Worm (Caenorhabditis elegans) whole organism, L4 larva: Measurements from ENCODE around the gene ugt-66.

ENCODE experiments used
- D1046.2 ChIP-seq: fragments of 200-800 bp; sonication (Bioruptor generic); IDR thresholded peaks from 2 replicates; pipeline ENCODE4 v1.3.6; 2022; ENCODE audit warnings: missing genetic modification characterization, missing compliant biosample characterization
- F37D6.2 ChIP-seq: sonication (generic microtip); optimal IDR thresholded peaks from 2 replicates; lab custom pipeline; 2016; ENCODE audit warnings: mild to moderate bottlenecking, missing genetic modification characterization, missing compliant biosample characterization
- T26A8.4 ChIP-seq: fragments of 200-800 bp; sonication (Bioruptor generic); IDR thresholded peaks from 2 replicates; pipeline ENCODE4 v1.3.6; 2022; ENCODE audit warnings: missing genetic modification characterization, missing compliant biosample characterization
- Y105C5A.15 ChIP-seq: fragments of 200-800 bp; sonication (Bioruptor generic); IDR thresholded peaks from 2 replicates; pipeline ENCODE4 v1.3.6; 2022; ENCODE audit warnings: missing genetic modification characterization, missing compliant biosample characterization
- Y48G9A.11 ChIP-seq: fragments of 200-800 bp; sonication (Bioruptor generic); IDR thresholded peaks from 2 replicates; pipeline ENCODE4 v1.3.6; 2022; ENCODE audit warnings: missing genetic modification reagents, missing genetic modification characterization, missing compliant biosample characterization
- aha-1 ChIP-seq: fragments of 150-350 bp; peaks from one replicate; lab custom pipeline; 2014; ENCODE audit warnings: missing biosample characterization, missing genetic modification characterization
- arid-1 ChIP-seq: fragments of 200-800 bp; sonication (Bioruptor generic); conservative IDR thresholded peaks from 2 replicates; pipeline ENCODE4 v1.3.6; 2022; ENCODE audit warnings: missing genetic modification reagents, missing genetic modification characterization, missing compliant biosample characterization
- attf-4 ChIP-seq: sonication (generic microtip); optimal IDR thresholded peaks from 3 replicates; lab custom pipeline; 2017; ENCODE audit warnings: missing biosample characterization, missing genetic modification characterization
- ceh-28 ChIP-seq: fragments of 150-350 bp; optimal IDR thresholded peaks from 2 replicates; lab custom pipeline; 2014; ENCODE audit warnings: missing biosample characterization, missing genetic modification reagents, missing genetic modification characterization
- dmd-6 ChIP-seq: fragments of 200-800 bp; sonication (Bioruptor generic); IDR thresholded peaks from 2 replicates; pipeline ENCODE4 v1.3.6; 2022; ENCODE audit warnings: missing genetic modification reagents, missing genetic modification characterization, missing compliant biosample characterization
- dmd-8 ChIP-seq: fragments of 200-800 bp; sonication (Bioruptor generic); IDR thresholded peaks from 2 replicates; pipeline ENCODE4 v1.3.6; 2022; ENCODE audit warnings: missing genetic modification characterization, missing compliant biosample characterization
- dve-1 ChIP-seq: sonication (generic microtip); optimal IDR thresholded peaks from 2 replicates; lab custom pipeline; 2017; ENCODE audit warnings: antibody characterized with exemption, mild to moderate bottlenecking, missing genetic modification characterization, missing compliant biosample characterization; ENCODE audit not compliant: insufficient read depth
- egl-27 ChIP-seq: sonication (generic microtip); optimal IDR thresholded peaks from 3 replicates; lab custom pipeline; 2017; ENCODE audit warnings: missing biosample characterization, missing genetic modification reagents, missing genetic modification characterization
- hlh-11 ChIP-seq: fragments of 200-800 bp; sonication (Bioruptor generic); optimal IDR thresholded peaks from 2 replicates; lab custom pipeline; 2018; ENCODE audit warnings: mild to moderate bottlenecking, missing genetic modification characterization, missing compliant biosample characterization
- hlh-30 ChIP-seq: sonication (generic microtip); optimal IDR thresholded peaks from 2 replicates; lab custom pipeline; 2017; ENCODE audit warnings: antibody characterized with exemption, mild to moderate bottlenecking, missing genetic modification characterization, missing compliant biosample characterization; ENCODE audit not compliant: insufficient read depth
- lin-15B ChIP-seq: fragments of 150-350 bp; sonication (generic microtip); optimal IDR thresholded peaks from 3 replicates; lab custom pipeline; 2014; ENCODE audit warnings: missing biosample characterization, missing genetic modification characterization
- lin-38 ChIP-seq: fragments of 200-800 bp; sonication (Bioruptor generic); IDR thresholded peaks from 2 replicates; pipeline ENCODE4 v1.3.6; 2022; ENCODE audit warnings: missing genetic modification reagents, missing genetic modification characterization, missing compliant biosample characterization
- madf-5 ChIP-seq, 2 experiments: fragments of 200-800 bp; sonication (Bioruptor generic); IDR thresholded peaks; 2 replicates each; pipeline ENCODE4 v1.3.6; 2022; ENCODE audit warnings: missing compliant biosample characterization in 2 of 2, missing genetic modification characterization in 2 of 2
- mdl-1 ChIP-seq, 2 experiments: fragments of 150-350 bp in 1 of 2; sonication (generic microtip) in 1 of 2; optimal IDR thresholded peaks; 2 replicates each; lab custom pipeline; 2014 to 2017; ENCODE audit warnings: missing biosample characterization in 2 of 2, missing genetic modification characterization in 2 of 2
- mxl-2 ChIP-seq: fragments of 200-800 bp; sonication (Bioruptor generic); conservative IDR thresholded peaks from 2 replicates; pipeline ENCODE4 v1.3.6; 2022; ENCODE audit warnings: missing genetic modification reagents, missing genetic modification characterization, missing compliant biosample characterization
- mxl-3 ChIP-seq: fragments of 200-800 bp; sonication (Bioruptor generic); optimal IDR thresholded peaks from 2 replicates; lab custom pipeline; 2018; ENCODE audit warnings: mild to moderate bottlenecking, missing genetic modification characterization, missing compliant biosample characterization
- nhr-10 ChIP-seq: fragments of 150-350 bp; optimal IDR thresholded peaks from 2 replicates; lab custom pipeline; 2014; ENCODE audit warnings: missing biosample characterization, missing genetic modification characterization
- nhr-11 ChIP-seq: fragments of 150-350 bp; optimal IDR thresholded peaks from 2 replicates; lab custom pipeline; 2014; ENCODE audit warnings: missing biosample characterization, missing genetic modification characterization
- nhr-237 ChIP-seq: sonication (generic microtip); optimal IDR thresholded peaks from 2 replicates; lab custom pipeline; 2017; ENCODE audit warnings: missing biosample characterization, missing genetic modification characterization
- nhr-25 ChIP-seq: sonication (generic microtip); optimal IDR thresholded peaks from 2 replicates; lab custom pipeline; 2017; ENCODE audit warnings: missing genetic modification characterization, mild to moderate bottlenecking, missing compliant biosample characterization, antibody characterized with exemption, moderate library complexity, borderline replicate concordance; ENCODE audit not compliant: insufficient read depth
- nhr-28 ChIP-seq: fragments of 150-350 bp; optimal IDR thresholded peaks from 2 replicates; lab custom pipeline; 2014; ENCODE audit warnings: missing biosample characterization, missing genetic modification characterization
- nhr-41 ChIP-seq: fragments of 200-800 bp; sonication (Bioruptor generic); IDR thresholded peaks from 2 replicates; pipeline ENCODE4 v1.3.6; 2022; ENCODE audit warnings: missing genetic modification reagents, missing genetic modification characterization, missing compliant biosample characterization
- nhr-48 ChIP-seq: sonication (generic microtip); optimal IDR thresholded peaks from 2 replicates; lab custom pipeline; 2016; ENCODE audit warnings: mild to moderate bottlenecking, missing genetic modification characterization, missing compliant biosample characterization
- sdz-12 ChIP-seq: fragments of 200-800 bp; sonication (Bioruptor generic); optimal IDR thresholded peaks from 2 replicates; lab custom pipeline; 2018; ENCODE audit warnings: mild to moderate bottlenecking, missing genetic modification characterization, missing compliant biosample characterization
- spr-1 ChIP-seq: sonication (generic microtip); optimal IDR thresholded peaks from 2 replicates; lab custom pipeline; 2016; ENCODE audit warnings: mild to moderate bottlenecking, missing genetic modification characterization, missing compliant biosample characterization
- unc-39 ChIP-seq: sonication (generic microtip); optimal IDR thresholded peaks from 2 replicates; lab custom pipeline; 2017; ENCODE audit warnings: missing biosample characterization, missing genetic modification characterization
- unc-62 ChIP-seq, 3 experiments: fragments of 150-350 bp in 1 of 3; sonication (generic microtip); optimal IDR thresholded peaks in 2 of 3; peaks in 1 of 3; 1 replicate in 1 of 3; 2 replicates in 2 of 3; lab custom pipeline; 2014 to 2017; ENCODE audit warnings: missing biosample characterization in 3 of 3, missing genetic modification characterization in 3 of 3, missing genetic modification reagents in 3 of 3, missing genotype in 1 of 3
- vab-7 ChIP-seq: fragments of 200-800 bp; sonication (Bioruptor generic); IDR thresholded peaks from 2 replicates; pipeline ENCODE4 v1.3.6; 2022; ENCODE audit warnings: missing genetic modification reagents, missing genetic modification characterization, missing compliant biosample characterization
- zag-1 ChIP-seq: fragments of 150-350 bp; optimal IDR thresholded peaks from 2 replicates; lab custom pipeline; 2014; ENCODE audit warnings: missing biosample characterization, missing genetic modification characterization
- ztf-11 ChIP-seq: fragments of 150-350 bp; optimal IDR thresholded peaks from 2 replicates; lab custom pipeline; 2014; ENCODE audit warnings: missing biosample characterization, missing genetic modification characterization
- ztf-7 ChIP-seq: fragments of 150-350 bp; optimal IDR thresholded peaks from 2 replicates; lab custom pipeline; 2014; ENCODE audit warnings: missing biosample characterization, missing genetic modification characterization

Gene ugt-66

ce11 chrIII:6230870-6231269 is 36.5 kb upstream of the ugt-66 start, which contains the start of gene esyt-2:
Gene esyt-2 (minus strand): TSS chrIII:6230970.
- no peak for TF ChIP-seq nhr-237 (tag; lab: Kevin White, UChicago)
- TF ChIP-seq unc-62 (GFP tag; optimal IDR thresholded peaks at IDR 0.05 in 1 of 2; lab: Kevin White, UChicago), result peak in 1 of 2 experiments; percentile 47
- no peak for TF ChIP-seq unc-62 (tag; optimal IDR thresholded peaks at IDR 0.05; lab: Kevin White, UChicago)

- TF ChIP-seq Y105C5A.15 (GFP tag; lab: Robert Waterston, UW), result no peak
- peak; percentile 56 for TF ChIP-seq aha-1 (tag; lab: Kevin White, UChicago)
- no peak for TF ChIP-seq arid-1 (GFP tag; lab: Robert Waterston, UW)
- TF ChIP-seq egl-27 (tag; lab: Kevin White, UChicago), result no peak
- TF ChIP-seq, all 104 proteins: peak for 1
These were observed 27.0 kb upstream of the ugt-66 start for ce11 chrIII:6221403-6221802.

DNA sequence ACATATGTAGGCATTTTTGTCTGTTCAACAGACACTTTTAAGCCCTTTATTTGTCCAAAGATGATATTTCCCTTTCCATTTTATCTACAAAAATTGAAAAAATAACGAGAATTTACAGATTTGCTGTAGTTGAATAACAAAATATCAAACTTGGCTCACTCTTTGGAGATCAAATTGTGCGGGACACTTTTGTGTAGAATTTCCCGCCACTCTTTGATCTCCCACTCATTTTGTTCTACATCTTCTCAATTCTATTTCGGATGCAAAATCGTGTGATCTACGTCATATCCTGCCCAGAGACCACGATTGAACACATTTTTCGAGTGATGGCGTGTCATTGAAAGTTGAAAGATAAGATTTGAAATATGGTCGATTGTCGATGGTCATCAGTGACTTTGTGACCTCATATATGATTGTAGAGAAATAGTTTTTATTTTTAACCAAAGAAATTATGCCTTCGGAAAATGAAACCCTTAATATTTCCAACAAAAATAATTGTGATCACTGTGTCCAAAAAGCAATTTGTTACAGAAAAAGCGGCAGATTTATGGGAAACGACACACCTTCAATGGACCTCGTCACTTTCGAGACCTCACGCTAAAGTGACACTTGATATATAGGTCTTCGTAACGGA is 22.6 kb upstream of the ugt-66 start, which contains the start of gene hot-4:
Gene hot-4 (plus strand): TSS at position 584 of the 634 bp plus-strand sequence.
- TF ChIP-seq vab-7 (GFP tag; lab: Robert Waterston, UW) (no peak), unc-39 (tag; lab: Kevin White, UChicago) (no peak), zag-1 (no peak), mxl-2 (GFP tag; lab: Robert Waterston, UW) (no peak), nhr-41 (GFP tag; lab: Robert Waterston, UW) (no peak), F37D6.2 (no peak), madf-5 (GFP tag; IDR thresholded peaks at IDR 0.05; lab: Robert Waterston, UW) (no peak)

DNA sequence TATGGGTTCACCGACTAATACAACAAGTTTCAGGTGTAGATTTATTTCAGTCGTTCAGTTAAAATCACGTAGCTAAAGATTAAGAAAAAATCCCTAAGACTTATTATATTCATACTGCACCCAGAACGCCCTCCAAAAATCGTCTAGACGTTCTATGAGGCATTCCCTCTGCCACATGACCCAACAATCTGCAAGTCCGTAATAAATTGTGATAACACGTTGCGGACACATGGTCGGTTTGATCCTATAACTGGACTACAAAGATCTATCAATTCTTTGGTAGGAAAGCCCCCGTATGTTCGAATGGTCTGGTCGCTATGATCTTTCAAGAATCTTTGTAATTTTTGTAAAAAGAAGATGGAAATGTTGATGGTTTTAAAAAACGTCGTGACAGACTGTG is 21.6 kb upstream of the ugt-66 start:
- peak in 1 of 2 experiments; percentile 71 for TF ChIP-seq mdl-1 (tag; optimal IDR thresholded peaks at IDR 0.05; lab: Kevin White, UChicago)
- no peak for TF ChIP-seq lin-15B (tag; lab: Kevin White, UChicago)
- TF ChIP-seq hlh-30, result peak; percentile 14
- TF ChIP-seq dmd-6, result 0 out of 2 replicates have a peak, but pooled peaks have one; percentile 8
- peak; percentile 23 for TF ChIP-seq hlh-11
- no peak for TF ChIP-seq zag-1
- no peak for TF ChIP-seq egl-27 (tag; lab: Kevin White, UChicago)
- no peak for TF ChIP-seq attf-4 (tag; lab: Kevin White, UChicago)
- no peak for TF ChIP-seq nhr-25
- peak; percentile 84 for TF ChIP-seq nhr-28 (tag; lab: Kevin White, UChicago)
- TF ChIP-seq mxl-3 (GFP tag; lab: Kevin White, UChicago), result peak; percentile 92
- no peak for TF ChIP-seq nhr-11 (tag; lab: Kevin White, UChicago)
- TF ChIP-seq dmd-8, result no peak
- peak; percentile 83 for TF ChIP-seq nhr-48 (tag; lab: Kevin White, UChicago)

DNA sequence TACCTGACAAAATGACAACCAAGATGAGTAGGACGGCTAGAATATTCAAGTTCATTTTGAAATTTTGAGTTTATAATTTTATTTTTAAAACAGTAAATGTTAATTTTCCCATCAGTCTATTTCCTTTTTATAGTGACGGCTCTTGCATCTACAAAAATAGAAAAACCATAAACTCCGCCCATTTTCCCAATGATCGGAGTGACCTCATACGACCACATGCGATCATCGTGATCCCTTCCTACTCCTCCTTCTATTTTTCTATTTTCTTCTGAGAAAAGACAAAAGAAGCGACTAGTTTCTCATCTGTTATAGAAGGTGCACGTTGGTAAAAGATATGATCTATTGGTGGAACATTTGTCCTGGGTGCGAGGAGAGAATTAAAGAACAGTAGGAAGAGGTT is 21.1 kb upstream of the ugt-66 start, which contains the start of gene C23G10.11:
Gene C23G10.11 (minus strand): TSS at position 101 of the 400 bp plus-strand sequence.
- TF ChIP-seq hlh-30 (no peak), nhr-28 (tag; lab: Kevin White, UChicago) (peak; percentile 12)

DNA sequence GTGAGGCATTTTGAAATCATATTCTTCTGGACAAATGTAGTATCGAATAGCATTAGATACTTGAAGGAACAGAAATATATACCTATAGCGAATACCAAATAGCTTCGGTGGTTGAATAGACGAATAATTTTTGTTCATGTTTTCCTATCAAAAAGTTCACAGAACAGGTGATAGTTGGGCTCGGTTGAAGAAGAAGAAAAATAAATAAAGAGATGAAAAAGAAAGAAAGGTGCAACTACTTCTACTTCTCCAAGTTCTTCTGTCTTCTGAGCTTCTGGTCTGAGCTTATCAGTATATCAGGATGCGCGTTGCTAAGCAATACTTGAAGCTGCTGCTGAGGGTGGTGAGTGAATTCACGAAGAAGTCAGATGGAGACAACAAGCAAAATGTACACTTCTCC is 19.5 kb upstream of the ugt-66 start, which contains the start of gene C23G10.10:
Gene C23G10.10 (minus strand): TSS at position 101 of the 400 bp plus-strand sequence.
- TF ChIP-seq Y48G9A.11 (GFP tag; lab: Robert Waterston, UW) (no peak), unc-39 (tag; lab: Kevin White, UChicago) (no peak), T26A8.4 (no peak), nhr-48 (tag; lab: Kevin White, UChicago) (no peak), dmd-8 (no peak), ztf-11 (no peak), D1046.2 (GFP tag; lab: Robert Waterston, UW) (no peak), ztf-7 (no peak), lin-38 (no peak), dve-1 (no peak), sdz-12 (GFP tag; lab: Kevin White, UChicago) (no peak), nhr-10 (no peak), spr-1 (no peak), ceh-28 (tag; lab: Kevin White, UChicago) (no peak)
